Worm (Caenorhabditis elegans) whole organism, late embryonic: Measurements from ENCODE around the gene C04A2.15.
A peak's percentile ranks its signal among the peaks of the same experiment; 100 is the strongest.

ENCODE experiments used
- C08G9.2 ChIP-seq: sonication (generic microtip); optimal IDR thresholded peaks from 2 replicates; lab custom pipeline; 2016; ENCODE audit warnings: mild to moderate bottlenecking, missing genetic modification characterization, moderate library complexity, missing compliant biosample characterization
- C38D4.7 ChIP-seq: fragments of 200-800 bp; sonication (Bioruptor generic); optimal IDR thresholded peaks from 2 replicates; lab custom pipeline; 2018; ENCODE audit warnings: mild to moderate bottlenecking, missing genetic modification characterization, moderate library complexity, missing compliant biosample characterization
- F13H6.1 ChIP-seq: sonication (generic microtip); optimal IDR thresholded peaks from 2 replicates; lab custom pipeline; 2016; ENCODE audit warnings: missing genetic modification characterization, missing compliant biosample characterization
- T23F11.4 ChIP-seq: fragments of 200-800 bp; sonication (Bioruptor generic); optimal IDR thresholded peaks from 2 replicates; lab custom pipeline; 2018; ENCODE audit warnings: mild to moderate bottlenecking, missing genetic modification characterization, missing compliant biosample characterization
- Y22D7AL.16 ChIP-seq: sonication (generic microtip); optimal IDR thresholded peaks from 2 replicates; lab custom pipeline; 2016; ENCODE audit warnings: missing genetic modification characterization, missing compliant biosample characterization
- ahr-1 ChIP-seq: sonication (generic microtip); optimal IDR thresholded peaks from 2 replicates; lab custom pipeline; 2016; ENCODE audit warnings: missing genetic modification characterization, missing compliant biosample characterization
- ama-1 ChIP-seq: fragments of 150-350 bp; optimal IDR thresholded peaks from 2 replicates; lab custom pipeline; 2014
- ceh-18 ChIP-seq: sonication (generic microtip); optimal IDR thresholded peaks from 2 replicates; lab custom pipeline; 2016; ENCODE audit warnings: missing genetic modification characterization, missing compliant biosample characterization
- ceh-19 ChIP-seq: fragments of 200-800 bp; sonication (Bioruptor generic); optimal IDR thresholded peaks from 2 replicates; lab custom pipeline; 2018; ENCODE audit warnings: mild to moderate bottlenecking, missing genetic modification characterization, missing compliant biosample characterization
- ceh-2 ChIP-seq: sonication (generic microtip); optimal IDR thresholded peaks from 2 replicates; lab custom pipeline; 2016; ENCODE audit warnings: missing genotype, missing genetic modification characterization, missing compliant biosample characterization
- ceh-22 ChIP-seq: sonication (generic microtip); optimal IDR thresholded peaks from 2 replicates; lab custom pipeline; 2017; ENCODE audit warnings: missing biosample characterization, missing genetic modification characterization
- ceh-34 ChIP-seq: sonication (generic microtip); optimal IDR thresholded peaks from 2 replicates; lab custom pipeline; 2016; ENCODE audit warnings: mild to moderate bottlenecking, missing genetic modification characterization, missing compliant biosample characterization
- ceh-45 ChIP-seq: fragments of 200-800 bp; sonication (Bioruptor generic); IDR thresholded peaks from 2 replicates; pipeline ENCODE4 v1.3.6; 2022; ENCODE audit warnings: missing genetic modification reagents, missing genetic modification characterization, missing compliant biosample characterization
- ceh-6 ChIP-seq: fragments of 200-800 bp; sonication (Bioruptor generic); optimal IDR thresholded peaks from 2 replicates; lab custom pipeline; 2018; ENCODE audit warnings: mild to moderate bottlenecking, missing genetic modification characterization, missing compliant biosample characterization
- ceh-9 ChIP-seq: sonication (generic microtip); optimal IDR thresholded peaks from 2 replicates; lab custom pipeline; 2016; ENCODE audit warnings: mild to moderate bottlenecking, missing genetic modification characterization, inconsistent platforms, missing compliant biosample characterization
- che-1 ChIP-seq: sonication (generic microtip); optimal IDR thresholded peaks from 2 replicates; lab custom pipeline; 2016; ENCODE audit warnings: mild to moderate bottlenecking, missing genetic modification characterization, missing compliant biosample characterization
- dve-1 ChIP-seq: sonication (generic microtip); optimal IDR thresholded peaks from 2 replicates; lab custom pipeline; 2017; ENCODE audit warnings: antibody characterized with exemption, mild to moderate bottlenecking, missing genetic modification characterization, missing compliant biosample characterization
- elt-2 ChIP-seq: sonication (generic microtip); optimal IDR thresholded peaks from 2 replicates; lab custom pipeline; 2016; ENCODE audit warnings: missing genetic modification reagents, missing genetic modification characterization, missing compliant biosample characterization
- elt-4 ChIP-seq: sonication (generic microtip); optimal IDR thresholded peaks from 2 replicates; lab custom pipeline; 2016; ENCODE audit warnings: missing genetic modification characterization, missing compliant biosample characterization
- ets-4 ChIP-seq: sonication (generic microtip); optimal IDR thresholded peaks from 2 replicates; lab custom pipeline; 2016; ENCODE audit warnings: missing genetic modification characterization, missing compliant biosample characterization
- eyg-1 ChIP-seq: sonication (generic microtip); optimal IDR thresholded peaks from 2 replicates; lab custom pipeline; 2016; ENCODE audit warnings: missing genotype, missing genetic modification characterization, missing compliant biosample characterization
- fax-1 ChIP-seq: sonication (generic microtip); optimal IDR thresholded peaks from 2 replicates; lab custom pipeline; 2016; ENCODE audit warnings: missing genotype, missing genetic modification characterization, missing compliant biosample characterization
- fkh-10 ChIP-seq: fragments of 150-350 bp; optimal IDR thresholded peaks from 2 replicates; lab custom pipeline; 2014; ENCODE audit warnings: missing biosample characterization, missing genetic modification reagents, missing genetic modification characterization
- fkh-6 ChIP-seq: sonication (generic microtip); optimal IDR thresholded peaks from 2 replicates; lab custom pipeline; 2016; ENCODE audit warnings: missing genetic modification characterization, missing compliant biosample characterization
- gmeb-2 ChIP-seq: sonication (generic microtip); optimal IDR thresholded peaks from 2 replicates; lab custom pipeline; 2016; ENCODE audit warnings: missing genetic modification characterization, inconsistent platforms, missing compliant biosample characterization
- hlh-13 ChIP-seq: fragments of 200-800 bp; sonication (Bioruptor generic); optimal IDR thresholded peaks from 2 replicates; lab custom pipeline; 2018; ENCODE audit warnings: mild to moderate bottlenecking, missing genetic modification characterization, missing compliant biosample characterization
- hlh-15 ChIP-seq: sonication (generic microtip); optimal IDR thresholded peaks from 2 replicates; lab custom pipeline; 2016; ENCODE audit warnings: missing genetic modification characterization, missing compliant biosample characterization
- hlh-30 ChIP-seq: sonication (generic microtip); optimal IDR thresholded peaks from 2 replicates; lab custom pipeline; 2017; ENCODE audit warnings: antibody characterized with exemption, missing genetic modification characterization, missing compliant biosample characterization; ENCODE audit not compliant: insufficient read depth
- hlh-8 ChIP-seq: sonication (generic microtip); optimal IDR thresholded peaks from 2 replicates; lab custom pipeline; 2016; ENCODE audit warnings: missing genotype, missing genetic modification characterization, missing compliant biosample characterization
- lim-6 ChIP-seq: sonication (generic microtip); optimal IDR thresholded peaks from 2 replicates; lab custom pipeline; 2016; ENCODE audit warnings: missing genetic modification characterization, missing compliant biosample characterization
- lin-11 ChIP-seq: fragments of 200-800 bp; sonication (Bioruptor generic); optimal IDR thresholded peaks from 2 replicates; lab custom pipeline; 2018; ENCODE audit warnings: mild to moderate bottlenecking, missing genetic modification characterization, missing compliant biosample characterization
- madf-2 ChIP-seq: sonication (generic microtip); optimal IDR thresholded peaks from 2 replicates; lab custom pipeline; 2017; ENCODE audit warnings: missing genetic modification characterization, missing compliant biosample characterization
- mec-3 ChIP-seq: sonication (generic microtip); optimal IDR thresholded peaks from 2 replicates; lab custom pipeline; 2016; ENCODE audit warnings: borderline replicate concordance, missing genetic modification characterization, missing compliant biosample characterization
- nfya-1 ChIP-seq: sonication (generic microtip); optimal IDR thresholded peaks from 2 replicates; lab custom pipeline; 2017; ENCODE audit warnings: missing genetic modification characterization, mild to moderate bottlenecking, missing compliant biosample characterization, antibody characterized with exemption, moderate library complexity
- nhr-11 ChIP-seq: fragments of 150-350 bp; optimal IDR thresholded peaks from 2 replicates; lab custom pipeline; 2014; ENCODE audit warnings: missing biosample characterization, missing genetic modification characterization
- npax-4 ChIP-seq: sonication (generic microtip); optimal IDR thresholded peaks from 2 replicates; lab custom pipeline; 2016; ENCODE audit warnings: missing genetic modification characterization, missing compliant biosample characterization
- odd-2 ChIP-seq: sonication (generic microtip); optimal IDR thresholded peaks from 2 replicates; lab custom pipeline; 2017; ENCODE audit warnings: antibody characterized with exemption, mild to moderate bottlenecking, missing genetic modification characterization, missing compliant biosample characterization
- pat-9 ChIP-seq: fragments of 200-800 bp; sonication (Bioruptor generic); optimal IDR thresholded peaks from 2 replicates; lab custom pipeline; 2018; ENCODE audit warnings: mild to moderate bottlenecking, missing genetic modification characterization, moderate library complexity, missing compliant biosample characterization
- pha-2 ChIP-seq: sonication (generic microtip); optimal IDR thresholded peaks from 2 replicates; lab custom pipeline; 2017; ENCODE audit warnings: mild to moderate bottlenecking, missing genetic modification characterization, missing compliant biosample characterization
- pha-4 ChIP-seq: fragments of 150-350 bp; optimal IDR thresholded peaks from 2 replicates; lab custom pipeline; 2018; ENCODE audit warnings: missing biosample characterization, missing genetic modification reagents, missing genetic modification characterization
- pqm-1 ChIP-seq: sonication (generic microtip); optimal IDR thresholded peaks from 2 replicates; lab custom pipeline; 2016; ENCODE audit warnings: missing genetic modification characterization, missing compliant biosample characterization
- pros-1 ChIP-seq: fragments of 150-350 bp; optimal IDR thresholded peaks from 2 replicates; lab custom pipeline; 2014; ENCODE audit warnings: missing biosample characterization, missing genetic modification reagents, missing genetic modification characterization
- rnt-1 ChIP-seq: sonication (generic microtip); optimal IDR thresholded peaks from 2 replicates; lab custom pipeline; 2016; ENCODE audit warnings: missing genetic modification characterization, missing compliant biosample characterization
- sox-2 ChIP-seq: fragments of 200-800 bp; sonication (Bioruptor generic); IDR thresholded peaks from 2 replicates; pipeline ENCODE4 v1.3.6; 2022; ENCODE audit warnings: missing genetic modification reagents, missing genetic modification characterization, missing compliant biosample characterization
- sox-4 ChIP-seq: sonication (generic microtip); optimal IDR thresholded peaks from 2 replicates; lab custom pipeline; 2017; ENCODE audit warnings: mild to moderate bottlenecking, missing genetic modification characterization, inconsistent platforms, missing compliant biosample characterization
- syd-9 ChIP-seq: sonication (generic microtip); optimal IDR thresholded peaks from 2 replicates; lab custom pipeline; 2016; ENCODE audit warnings: mild to moderate bottlenecking, missing genetic modification characterization, moderate library complexity, missing compliant biosample characterization
- tbx-7 ChIP-seq: sonication (generic microtip); optimal IDR thresholded peaks from 2 replicates; lab custom pipeline; 2016; ENCODE audit warnings: missing genotype, missing genetic modification characterization, missing compliant biosample characterization
- ttx-3 ChIP-seq: sonication (generic microtip); optimal IDR thresholded peaks from 2 replicates; lab custom pipeline; 2016; ENCODE audit warnings: missing genetic modification reagents, missing genetic modification characterization, missing compliant biosample characterization
- unc-3 ChIP-seq, 2 experiments: fragments of 200-800 bp in 1 of 2; sonication (Bioruptor generic) in 1 of 2; sonication (generic microtip) in 1 of 2; conservative IDR thresholded peaks in 1 of 2; optimal IDR thresholded peaks in 1 of 2; 2 replicates each; pipeline versions ENCODE4 v1.3.6 to Lab custom; 2016 to 2022; ENCODE audit warnings: missing compliant biosample characterization in 2 of 2, missing genetic modification characterization in 2 of 2, missing genetic modification reagents in 1 of 2
- unc-42 ChIP-seq: sonication (generic microtip); optimal IDR thresholded peaks from 2 replicates; lab custom pipeline; 2016; ENCODE audit warnings: missing genotype, missing genetic modification characterization, missing compliant biosample characterization
- unc-55 ChIP-seq: sonication (generic microtip); optimal IDR thresholded peaks from 2 replicates; lab custom pipeline; 2017; ENCODE audit warnings: missing biosample characterization, missing genetic modification reagents, missing genetic modification characterization
- unc-86 ChIP-seq: sonication (generic microtip); optimal IDR thresholded peaks from 2 replicates; lab custom pipeline; 2016; ENCODE audit warnings: missing genetic modification characterization, missing compliant biosample characterization
- ztf-16 ChIP-seq: sonication (generic microtip); optimal IDR thresholded peaks from 2 replicates; lab custom pipeline; 2017; ENCODE audit warnings: missing genetic modification characterization, missing compliant biosample characterization

Gene C04A2.15

ce11 chrII:6858835-6859234, 6.8 kb downstream of the C04A2.15 start:
- TF ChIP-seq pha-4 (tag; lab: Kevin White, UChicago) (no peak), odd-2 (no peak), elt-4 (tag; lab: Kevin White, UChicago) (no peak), fkh-6 (no peak), ets-4 (no peak), nfya-1 (tag; lab: Kevin White, UChicago) (peak; percentile 56), rnt-1 (peak; percentile 41), nhr-11 (tag; lab: Kevin White, UChicago) (no peak), ztf-16 (tag; lab: Kevin White, UChicago) (no peak), sox-4 (tag; lab: Kevin White, UChicago) (no peak), unc-86 (tag; lab: Kevin White, UChicago) (peak; percentile 21), fax-1 (tag; lab: Kevin White, UChicago) (peak; percentile 24), lim-6 (tag; lab: Kevin White, UChicago) (no peak), fkh-10 (GFP tag; lab: Kevin White, UChicago) (no peak), pha-2 (tag; lab: Kevin White, UChicago) (peak; percentile 41), T23F11.4 (GFP tag; lab: Kevin White, UChicago) (no peak), syd-9 (no peak), F13H6.1 (no peak), mec-3 (tag; lab: Kevin White, UChicago) (no peak), ceh-18 (tag; lab: Kevin White, UChicago) (peak; percentile 57), madf-2 (tag; lab: Kevin White, UChicago) (no peak), ttx-3 (no peak), dve-1 (tag; lab: Kevin White, UChicago) (no peak), ceh-19 (GFP tag; lab: Kevin White, UChicago) (peak; percentile 31), pqm-1 (no peak), hlh-30 (tag; lab: Kevin White, UChicago) (no peak), hlh-15 (tag; lab: Kevin White, UChicago) (no peak), C38D4.7 (GFP tag; lab: Kevin White, UChicago) (no peak), Y22D7AL.16 (tag; lab: Kevin White, UChicago) (no peak), eyg-1 (tag; lab: Kevin White, UChicago) (no peak), elt-2 (tag; lab: Kevin White, UChicago) (peak; percentile 53), pros-1 (tag; lab: Kevin White, UChicago) (peak; percentile 25), npax-4 (tag; lab: Kevin White, UChicago) (no peak), ceh-2 (tag; lab: Kevin White, UChicago) (peak; percentile 63), unc-42 (tag; lab: Kevin White, UChicago) (peak; percentile 50), C08G9.2 (no peak), ceh-6 (GFP tag; lab: Kevin White, UChicago) (no peak), tbx-7 (tag; lab: Kevin White, UChicago) (no peak), ahr-1 (tag; lab: Kevin White, UChicago) (no peak), ceh-22 (tag; lab: Kevin White, UChicago) (no peak), sox-2 (GFP tag; lab: Robert Waterston, UW) (no peak; the same call in 1 of the 2 replicates), pat-9 (tag; lab: Kevin White, UChicago) (no peak), hlh-13 (no peak), unc-55 (GFP tag; lab: Kevin White, UChicago) (peak; percentile 63), ceh-9 (tag; lab: Kevin White, UChicago) (no peak), hlh-8 (tag; lab: Kevin White, UChicago) (peak; percentile 32), ceh-45 (GFP tag; lab: Robert Waterston, UW) (no peak), che-1 (tag; lab: Kevin White, UChicago) (peak; percentile 23), gmeb-2 (tag; lab: Kevin White, UChicago) (no peak), unc-3 (GFP tag; conservative IDR thresholded peaks at IDR 0.05; lab: Robert Waterston, UW) (no peak), unc-3 (tag; optimal IDR thresholded peaks at IDR 0.05; lab: Kevin White, UChicago) (peak; percentile 27), ceh-34 (tag; lab: Kevin White, UChicago) (peak; percentile 67), ama-1 (lab: Kevin White, UChicago) (no peak), lin-11 (tag; lab: Kevin White, UChicago) (peak; percentile 5)
